Worm (Caenorhabditis elegans): ENCODE measurements around the gene srg-16.
A peak's percentile ranks its signal among the peaks of the same experiment; 100 is the strongest.

srg-16 gene

ce11 chrII:12456633-12457032, 10.3 kb upstream of the srg-16 start, which contains the start of gene sre-32:
Gene sre-32 (minus strand): TSS chrII:12456733.
- no peak for TF ChIP-seq daf-19 (GFP tag; conservative IDR thresholded peaks at IDR 0.05)
- no peak for TF ChIP-seq lin-38 (GFP tag; IDR thresholded peaks at IDR 0.05)
- TF ChIP-seq F10B5.3 (tag; optimal IDR thresholded peaks at IDR 0.05): no peak
- TF ChIP-seq nhr-237 (tag; optimal IDR thresholded peaks at IDR 0.05): no peak
- TF ChIP-seq mdt-29 (GFP tag; IDR thresholded peaks at IDR 0.05): no peak
- TF ChIP-seq ceh-82 (tag; optimal IDR thresholded peaks at IDR 0.05): no peak
- no peak for TF ChIP-seq dmd-9 (GFP tag; IDR thresholded peaks at IDR 0.05)
- TF ChIP-seq zip-2 (tag; optimal IDR thresholded peaks at IDR 0.05): no peak
- no peak for TF ChIP-seq ces-1 (GFP tag; optimal IDR thresholded peaks at IDR 0.05)
- TF ChIP-seq php-3 (GFP tag; IDR thresholded peaks at IDR 0.05): no peak
- no peak for TF ChIP-seq ZK337.2 (GFP tag; IDR thresholded peaks at IDR 0.05)
- TF ChIP-seq aly-2 (tag; optimal IDR thresholded peaks at IDR 0.05): no peak

- TF ChIP-seq T20F7.1 (GFP tag; optimal IDR thresholded peaks at IDR 0.05): no peak
- no peak for TF ChIP-seq nhr-76 (tag; optimal IDR thresholded peaks at IDR 0.05)
- no peak for TF ChIP-seq nhr-25 (tag; optimal IDR thresholded peaks at IDR 0.05; ENCODE audit: borderline replicate concordance, insufficient read depth)
- no peak for TF ChIP-seq attf-4 (tag; optimal IDR thresholded peaks at IDR 0.05)
- no peak for TF ChIP-seq hif-1 (tag; optimal IDR thresholded peaks at IDR 0.05)
- no peak for TF ChIP-seq dpl-1 (GFP tag; optimal IDR thresholded peaks at IDR 0.05)
- no peak for TF ChIP-seq dmd-6 (GFP tag; IDR thresholded peaks at IDR 0.05)
- no peak for TF ChIP-seq ZK546.5 (tag; optimal IDR thresholded peaks at IDR 0.05)
- no peak for TF ChIP-seq rbr-2 (tag; optimal IDR thresholded peaks at IDR 0.05)
- no peak for TF ChIP-seq mdl-1 (tag; optimal IDR thresholded peaks at IDR 0.05)
- TF ChIP-seq ztf-7 (tag; optimal IDR thresholded peaks at IDR 0.05): no peak
- no peak for TF ChIP-seq ZK337.2 (GFP tag; IDR thresholded peaks at IDR 0.05)
Measured at ce11 chrII:12457275-12457674, 9.7 kb upstream of the srg-16 start, which contains the start of gene sre-38. Gene sre-38 (plus strand): TSS chrII:12457575.

- TF ChIP-seq zip-11 (GFP tag; IDR thresholded peaks at IDR 0.05): no peak
- no peak for TF ChIP-seq daf-8 (GFP tag; IDR thresholded peaks at IDR 0.05)
- peak in 1 of 2 experiments; percentile 59 for TF ChIP-seq hif-1 (tag; optimal IDR thresholded peaks at IDR 0.05)
- no peak for TF ChIP-seq ceh-44 (GFP tag; IDR thresholded peaks at IDR 0.05)
- peak in 1 of 2 experiments; percentile 90 for TF ChIP-seq lsy-2 (tag; optimal IDR thresholded peaks at IDR 0.05)
- TF ChIP-seq lin-15B (tag; optimal IDR thresholded peaks at IDR 0.05): peak; percentile 43
- peak; percentile 49 for TF ChIP-seq hlh-11 (tag; optimal IDR thresholded peaks at IDR 0.05)
- no peak for TF ChIP-seq F37D6.2 (tag; optimal IDR thresholded peaks at IDR 0.05)
- TF ChIP-seq nhr-11 (tag; optimal IDR thresholded peaks at IDR 0.05): peak; percentile 24
- no peak for TF ChIP-seq ces-1 (GFP tag; optimal IDR thresholded peaks at IDR 0.05)
- peak; percentile 99 for TF ChIP-seq lin-38 (GFP tag; IDR thresholded peaks at IDR 0.05)
- peak; percentile 51 for TF ChIP-seq dmd-6 (GFP tag; IDR thresholded peaks at IDR 0.05)
- peak; percentile 66 for TF ChIP-seq lin-13 (GFP tag; optimal IDR thresholded peaks at IDR 0.05)
- peak; percentile 68 for TF ChIP-seq nhr-6 (tag; optimal IDR thresholded peaks at IDR 0.05)
- no peak for TF ChIP-seq aha-1 (tag)
- TF ChIP-seq tag-97 (GFP tag; IDR thresholded peaks at IDR 0.05): no peak
- TF ChIP-seq lir-3 (tag; optimal IDR thresholded peaks at IDR 0.05): no peak
- no peak for TF ChIP-seq nhr-41 (GFP tag; IDR thresholded peaks at IDR 0.05)
- TF ChIP-seq mdl-1 (tag; optimal IDR thresholded peaks at IDR 0.05): peak in 1 of 2 experiments; percentile 17
- TF ChIP-seq unc-62 (GFP tag; optimal IDR thresholded peaks at IDR 0.05 in 1 of 2): peak in 1 of 2 experiments; percentile 45
- no peak for TF ChIP-seq unc-62 (tag; optimal IDR thresholded peaks at IDR 0.05)
- no peak for TF ChIP-seq ztf-11 (tag; optimal IDR thresholded peaks at IDR 0.05)
- no peak for TF ChIP-seq fos-1 (tag; optimal IDR thresholded peaks at IDR 0.05)
- TF ChIP-seq fkh-10 (GFP tag; optimal IDR thresholded peaks at IDR 0.05): peak; percentile 21
- TF ChIP-seq zfp-3 (GFP tag; conservative IDR thresholded peaks at IDR 0.05): peak; percentile 60; the same call in 1 of the 2 replicates
- peak; percentile 85 for TF ChIP-seq mes-2 (tag; optimal IDR thresholded peaks at IDR 0.05; ENCODE audit: poor library complexity, severe bottlenecking)
- peak; percentile 14 for TF ChIP-seq snpc-4 (tag; optimal IDR thresholded peaks at IDR 0.05)
- peak; percentile 55; the same call in 1 of the 2 replicates for TF ChIP-seq hmg-1.1 (GFP tag; IDR thresholded peaks at IDR 0.05)
- no peak for TF ChIP-seq mdt-29 (GFP tag; IDR thresholded peaks at IDR 0.05)
- 0 out of 2 replicates have a peak, but pooled peaks have one; percentile 50 for TF ChIP-seq dmd-9 (GFP tag; IDR thresholded peaks at IDR 0.05)
- peak; percentile 52 for TF ChIP-seq rbr-2 (tag; optimal IDR thresholded peaks at IDR 0.05)
- peak; percentile 41; the same call in 1 of the 2 replicates for TF ChIP-seq T26A8.4 (GFP tag; IDR thresholded peaks at IDR 0.05)
- peak; percentile 96 for TF ChIP-seq dpl-1 (GFP tag; optimal IDR thresholded peaks at IDR 0.05)
Measured at ce11 chrII:12459422-12459821, 7.5 kb upstream of the srg-16 start, which contains the start of gene tag-281. Gene tag-281 (plus strand): TSS chrII:12459761.

All from whole organism, L4 larva.